Worm (Caenorhabditis elegans) whole organism, late embryonic: ENCODE results near the gene F59C12.3.

Source experiments
- T23F11.4 ChIP-seq: fragments of 200-800 bp; sonication (Bioruptor generic); optimal IDR thresholded peaks from 2 replicates; lab custom pipeline; 2018; ENCODE audit warnings: mild to moderate bottlenecking, missing genetic modification characterization, missing compliant biosample characterization
- ama-1 ChIP-seq: fragments of 150-350 bp; optimal IDR thresholded peaks from 2 replicates; lab custom pipeline; 2014
- ceh-6 ChIP-seq: fragments of 200-800 bp; sonication (Bioruptor generic); optimal IDR thresholded peaks from 2 replicates; lab custom pipeline; 2018; ENCODE audit warnings: mild to moderate bottlenecking, missing genetic modification characterization, missing compliant biosample characterization
- elt-2 ChIP-seq: sonication (generic microtip); optimal IDR thresholded peaks from 2 replicates; lab custom pipeline; 2016; ENCODE audit warnings: missing genetic modification reagents, missing genetic modification characterization, missing compliant biosample characterization
- odd-2 ChIP-seq: sonication (generic microtip); optimal IDR thresholded peaks from 2 replicates; lab custom pipeline; 2017; ENCODE audit warnings: antibody characterized with exemption, mild to moderate bottlenecking, missing genetic modification characterization, missing compliant biosample characterization
- pag-3 ChIP-seq: sonication (generic microtip); optimal IDR thresholded peaks from 2 replicates; lab custom pipeline; 2016; ENCODE audit warnings: missing compliant biosample characterization, missing genetic modification characterization, borderline replicate concordance

- TF ChIP-seq T23F11.4 (GFP tag; lab: Kevin White, UChicago) = no peak
- no peak for TF ChIP-seq ama-1 (lab: Kevin White, UChicago)
- no peak for TF ChIP-seq odd-2 (tag; lab: Kevin White, UChicago)
- TF ChIP-seq ceh-6 = no peak
- TF ChIP-seq elt-2 = no peak
- TF ChIP-seq pag-3 (tag; lab: Kevin White, UChicago) = no peak
Measured at ce11 chrX:16621467-16621866, 12.1 kb upstream of the F59C12.3 start, which contains the start of gene cpg-19.
